Fruit fly (Drosophila melanogaster) whole organism, embryonic: Measurements from ENCODE around the gene kel.

Source experiments
- CG18476 ChIP-seq: fragments of 200-800 bp; sonication (Bioruptor generic); optimal IDR thresholded peaks from 2 replicates; lab custom pipeline; 2016; ENCODE audit warnings: missing biosample characterization, mild to moderate bottlenecking, missing genetic modification characterization
- CG2116 ChIP-seq: fragments of 200-800 bp; sonication (Bioruptor generic); optimal IDR thresholded peaks from 3 replicates; lab custom pipeline; 2018; ENCODE audit warnings: missing biosample characterization, mild to moderate bottlenecking, missing genetic modification characterization
- CG2202 ChIP-seq: fragments of 200-800 bp; sonication (Bioruptor generic); optimal IDR thresholded peaks from 2 replicates; lab custom pipeline; 2018; ENCODE audit warnings: missing biosample characterization, mild to moderate bottlenecking, missing genetic modification characterization
- CG3163 ChIP-seq: fragments of 200-800 bp; sonication (Bioruptor generic); optimal IDR thresholded peaks from 3 replicates; lab custom pipeline; 2016; ENCODE audit warnings: missing biosample characterization, missing genetic modification characterization
- Lhr ChIP-seq: fragments of 200-800 bp; sonication (Bioruptor generic); optimal IDR thresholded peaks from 3 replicates; lab custom pipeline; 2017; ENCODE audit warnings: mild to moderate bottlenecking, missing biosample characterization, missing genetic modification reagents, missing genetic modification characterization
- MTF-1 ChIP-seq: fragments of 200-800 bp; sonication (Bioruptor generic); optimal IDR thresholded peaks from 2 replicates; lab custom pipeline; 2018; ENCODE audit warnings: missing biosample characterization, mild to moderate bottlenecking, missing genetic modification characterization, borderline replicate concordance
- Max ChIP-seq: fragments of 200-800 bp; sonication (Bioruptor generic); optimal IDR thresholded peaks from 2 replicates; lab custom pipeline; 2016; ENCODE audit warnings: missing biosample characterization, mild to moderate bottlenecking, missing genetic modification characterization
- dan ChIP-seq: fragments of 200-800 bp; sonication (Bioruptor generic); IDR thresholded peaks from 2 replicates; pipeline ENCODE4 v1.3.6; 2022; ENCODE audit warnings: missing biosample characterization, missing genetic modification characterization
- knrl ChIP-seq: fragments of 200-800 bp; sonication (Bioruptor generic); IDR thresholded peaks from 3 replicates; pipeline ENCODE4 v1.3.6; 2022; ENCODE audit warnings: missing biosample characterization, missing genetic modification characterization; ENCODE audit not compliant: partially characterized antibody
- repo ChIP-seq: fragments of 200-800 bp; sonication (Bioruptor generic); optimal IDR thresholded peaks from 2 replicates; lab custom pipeline; 2016; ENCODE audit warnings: missing biosample characterization, missing genetic modification characterization

DNA sequence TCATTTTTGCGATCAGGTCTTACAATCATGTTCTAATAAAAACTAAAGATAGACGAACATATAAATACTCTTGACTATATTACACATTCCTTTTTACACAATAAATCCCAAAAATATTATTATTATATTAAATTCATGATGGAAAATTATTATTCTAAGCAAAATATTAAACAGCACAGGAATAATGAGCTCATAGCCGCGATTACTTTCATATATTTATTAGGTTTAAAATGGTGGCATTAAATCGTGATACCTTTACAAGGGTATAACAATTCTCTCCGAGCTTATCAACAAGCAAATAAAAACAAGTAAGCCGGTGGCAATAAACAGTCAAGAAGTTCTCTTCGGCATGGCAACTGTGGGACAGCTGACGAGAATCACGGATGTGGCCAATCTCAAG, 15.2 kb upstream of the kel start, which contains the start of gene CG17681:
- TF ChIP-seq repo (GFP tag; lab: Kevin White, UChicago) (no peak), dan (GFP tag; lab: Robert Waterston, UW) (no peak), CG18476 (GFP tag; lab: Kevin White, UChicago) (no peak), CG3163 (GFP tag; lab: Kevin White, UChicago) (no peak), CG2116 (GFP tag; lab: Kevin White, UChicago) (no peak), Max (GFP tag; lab: Kevin White, UChicago) (no peak), MTF-1 (GFP tag; lab: Kevin White, UChicago) (no peak), CG2202 (tag; lab: Kevin White, UChicago) (no peak), knrl (GFP tag; lab: Robert Waterston, UW) (no peak), Lhr (GFP tag; lab: Kevin White, UChicago) (no peak)
